Worm (Caenorhabditis elegans) whole organism, late embryonic: ENCODE results near the gene Y45F10D.6.

Experiments used
- ceh-2 ChIP-seq: sonication (generic microtip); optimal IDR thresholded peaks from 2 replicates; lab custom pipeline; 2016; ENCODE audit warnings: missing genotype, missing genetic modification characterization, missing compliant biosample characterization
- ceh-6 ChIP-seq: fragments of 200-800 bp; sonication (Bioruptor generic); optimal IDR thresholded peaks from 2 replicates; lab custom pipeline; 2018; ENCODE audit warnings: mild to moderate bottlenecking, missing genetic modification characterization, missing compliant biosample characterization
- eyg-1 ChIP-seq: sonication (generic microtip); optimal IDR thresholded peaks from 2 replicates; lab custom pipeline; 2016; ENCODE audit warnings: missing genotype, missing genetic modification characterization, missing compliant biosample characterization
- fkh-10 ChIP-seq: fragments of 150-350 bp; optimal IDR thresholded peaks from 2 replicates; lab custom pipeline; 2014; ENCODE audit warnings: missing biosample characterization, missing genetic modification reagents, missing genetic modification characterization
- nfya-1 ChIP-seq: sonication (generic microtip); optimal IDR thresholded peaks from 2 replicates; lab custom pipeline; 2017; ENCODE audit warnings: missing genetic modification characterization, mild to moderate bottlenecking, missing compliant biosample characterization, antibody characterized with exemption, moderate library complexity
- pha-2 ChIP-seq: sonication (generic microtip); optimal IDR thresholded peaks from 2 replicates; lab custom pipeline; 2017; ENCODE audit warnings: mild to moderate bottlenecking, missing genetic modification characterization, missing compliant biosample characterization
- sox-2 ChIP-seq: fragments of 200-800 bp; sonication (Bioruptor generic); IDR thresholded peaks from 2 replicates; pipeline ENCODE4 v1.3.6; 2022; ENCODE audit warnings: missing genetic modification reagents, missing genetic modification characterization, missing compliant biosample characterization
- unc-86 ChIP-seq: sonication (generic microtip); optimal IDR thresholded peaks from 2 replicates; lab custom pipeline; 2016; ENCODE audit warnings: missing genetic modification characterization, missing compliant biosample characterization

ce11 chrIV:13776745-13777144 is 21.0 kb downstream of the Y45F10D.6 start:
- TF ChIP-seq ceh-6 (no peak), pha-2 (tag; lab: Kevin White, UChicago) (no peak), nfya-1 (tag; lab: Kevin White, UChicago) (no peak), fkh-10 (GFP tag; lab: Kevin White, UChicago) (no peak), unc-86 (tag; lab: Kevin White, UChicago) (no peak), sox-2 (GFP tag; lab: Robert Waterston, UW) (no peak), ceh-2 (tag; lab: Kevin White, UChicago) (no peak), eyg-1 (tag; lab: Kevin White, UChicago) (no peak)
